Worm (Caenorhabditis elegans) whole organism, midembryonic: ENCODE results near the gene R03H10.11.
"Not testable (repeated sequence)": the region's sequence is repeated elsewhere in the genome, so short reads cannot be mapped to it uniquely, and the experiment has no call there.

ENCODE experiments used
- T22C8.4 ChIP-seq: fragments of 200-800 bp; sonication (Bioruptor generic); IDR thresholded peaks from 2 replicates; pipeline ENCODE4 v1.3.6; 2022; ENCODE audit warnings: missing genetic modification characterization, missing compliant biosample characterization
- cog-1 ChIP-seq: sonication (generic microtip); optimal IDR thresholded peaks from 2 replicates; lab custom pipeline; 2016; ENCODE audit warnings: missing genetic modification characterization, missing compliant biosample characterization
- flt-1 ChIP-seq: fragments of 200-800 bp; sonication (Bioruptor generic); IDR thresholded peaks from 2 replicates; pipeline ENCODE4 v1.3.6; 2022; ENCODE audit warnings: missing genetic modification characterization, missing compliant biosample characterization
- klf-2 ChIP-seq: fragments of 200-800 bp; sonication (Bioruptor generic); conservative IDR thresholded peaks from 2 replicates; pipeline ENCODE4 v1.3.6; 2022; ENCODE audit warnings: missing genetic modification reagents, missing genetic modification characterization, missing compliant biosample characterization
- med-1 ChIP-seq: sonication (generic microtip); optimal IDR thresholded peaks from 2 replicates; lab custom pipeline; 2017; ENCODE audit warnings: missing genetic modification characterization, mild to moderate bottlenecking, missing compliant biosample characterization, antibody characterized with exemption, missing genetic modification reagents; ENCODE audit not compliant: insufficient read depth
- tab-1 ChIP-seq: fragments of 200-800 bp; sonication (Bioruptor generic); IDR thresholded peaks from 2 replicates; pipeline ENCODE4 v1.3.6; 2022; ENCODE audit warnings: missing genetic modification characterization, missing compliant biosample characterization
- ztf-23 ChIP-seq: fragments of 200-800 bp; sonication (Bioruptor generic); IDR thresholded peaks from 2 replicates; pipeline ENCODE4 v1.3.6; 2022; ENCODE audit warnings: missing genetic modification reagents, missing genetic modification characterization, missing compliant biosample characterization
- ztf-29 ChIP-seq: fragments of 200-800 bp; sonication (Bioruptor generic); IDR thresholded peaks from 2 replicates; pipeline ENCODE4 v1.3.6; 2022; ENCODE audit warnings: missing genetic modification reagents, missing genetic modification characterization, missing compliant biosample characterization

DNA sequence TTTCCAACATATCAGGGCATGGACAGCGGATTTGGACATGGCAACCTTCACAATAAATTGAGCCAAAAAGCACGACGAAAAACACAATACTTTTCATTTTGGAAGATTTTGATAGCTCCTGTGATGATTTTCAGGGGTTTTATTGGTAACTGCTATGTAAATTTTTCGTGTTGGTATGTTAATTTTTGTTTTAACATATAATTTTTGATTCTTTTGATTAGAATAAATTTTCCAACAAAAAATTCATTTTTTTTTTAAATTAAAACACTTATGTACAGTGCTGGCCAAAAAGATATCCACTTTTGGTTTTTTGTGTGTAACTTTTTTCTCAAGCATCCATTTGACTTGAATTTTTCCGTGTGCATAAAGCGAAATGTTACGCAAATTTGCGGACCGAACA, 14.1 kb upstream of the R03H10.11 start, which contains the start of gene R03H10.4:
- not testable (repeated sequence) for TF ChIP-seq klf-2 (GFP tag; lab: Robert Waterston, UW); flt-1 (GFP tag; lab: Robert Waterston, UW); med-1; tab-1; cog-1 (tag; lab: Kevin White, UChicago); ztf-23; T22C8.4 (GFP tag; lab: Robert Waterston, UW); ztf-29 (GFP tag; lab: Robert Waterston, UW)
